Worm (Caenorhabditis elegans) whole organism, early embryonic: ENCODE measurements around the gene F58A6.5.
"Not testable (repeated sequence)": the region's sequence is repeated elsewhere in the genome, so short reads cannot be mapped to it uniquely, and the experiment has no call there.

Experiments used
- B0310.2 ChIP-seq: sonication (generic microtip); optimal IDR thresholded peaks from 2 replicates; lab custom pipeline; 2016; ENCODE audit warnings: mild to moderate bottlenecking, missing genetic modification characterization, missing compliant biosample characterization
- F13C5.2 ChIP-seq: sonication (generic microtip); optimal IDR thresholded peaks from 2 replicates; lab custom pipeline; 2017; ENCODE audit warnings: mild to moderate bottlenecking, missing genetic modification characterization, inconsistent platforms, missing compliant biosample characterization
- aly-1 ChIP-seq: sonication (generic microtip); optimal IDR thresholded peaks from 2 replicates; lab custom pipeline; 2016; ENCODE audit warnings: missing genetic modification characterization, missing compliant biosample characterization
- ama-1 ChIP-seq: fragments of 150-350 bp; optimal IDR thresholded peaks from 2 replicates; lab custom pipeline; 2014
- ceh-13 ChIP-seq: fragments of 200-800 bp; sonication (Bioruptor generic); optimal IDR thresholded peaks from 2 replicates; lab custom pipeline; 2018; ENCODE audit warnings: mild to moderate bottlenecking, missing genetic modification characterization, missing compliant biosample characterization
- ceh-36 ChIP-seq: sonication (generic microtip); optimal IDR thresholded peaks from 2 replicates; lab custom pipeline; 2016; ENCODE audit warnings: missing genetic modification characterization, inconsistent platforms, missing compliant biosample characterization
- ets-7 ChIP-seq: sonication (generic microtip); optimal IDR thresholded peaks from 2 replicates; lab custom pipeline; 2016; ENCODE audit warnings: missing genotype, missing genetic modification characterization, missing compliant biosample characterization
- flt-1 ChIP-seq: fragments of 200-800 bp; sonication (Bioruptor generic); IDR thresholded peaks from 2 replicates; pipeline ENCODE4 v1.3.6; 2022; ENCODE audit warnings: missing genetic modification characterization, missing compliant biosample characterization
- hmbx-1 ChIP-seq: sonication (generic microtip); optimal IDR thresholded peaks from 2 replicates; lab custom pipeline; 2016; ENCODE audit warnings: mild to moderate bottlenecking, missing genetic modification characterization, missing compliant biosample characterization
- hmg-4 ChIP-seq: fragments of 200-800 bp; sonication (Bioruptor generic); optimal IDR thresholded peaks from 2 replicates; lab custom pipeline; 2018; ENCODE audit warnings: mild to moderate bottlenecking, missing genetic modification characterization, missing compliant biosample characterization
- hnd-1 ChIP-seq: sonication (generic microtip); optimal IDR thresholded peaks from 2 replicates; lab custom pipeline; 2016; ENCODE audit warnings: missing genetic modification characterization, missing compliant biosample characterization
- pes-1 ChIP-seq: fragments of 200-800 bp; sonication (Bioruptor generic); IDR thresholded peaks from 2 replicates; pipeline ENCODE4 v1.3.6; 2022; ENCODE audit warnings: missing genetic modification reagents, missing genetic modification characterization, missing compliant biosample characterization
- scrt-1 ChIP-seq: fragments of 200-800 bp; sonication (Bioruptor generic); IDR thresholded peaks from 2 replicates; pipeline ENCODE4 v1.3.6; 2022; ENCODE audit warnings: missing genetic modification characterization, missing compliant biosample characterization
- sea-1 ChIP-seq: fragments of 200-800 bp; sonication (Bioruptor generic); conservative IDR thresholded peaks from 2 replicates; pipeline ENCODE4 v1.3.6; 2022; ENCODE audit warnings: missing genetic modification characterization, missing compliant biosample characterization
- tbx-11 ChIP-seq: fragments of 200-800 bp; sonication (Bioruptor generic); IDR thresholded peaks from 2 replicates; pipeline ENCODE4 v1.3.6; 2022; ENCODE audit warnings: missing genetic modification characterization, missing compliant biosample characterization
- tbx-37 ChIP-seq: fragments of 200-800 bp; sonication (Bioruptor generic); conservative IDR thresholded peaks from 2 replicates; pipeline ENCODE4 v1.3.6; 2022; ENCODE audit warnings: missing genetic modification reagents, missing genetic modification characterization, missing compliant biosample characterization
- tra-4 ChIP-seq: sonication (generic microtip); optimal IDR thresholded peaks from 2 replicates; lab custom pipeline; 2017; ENCODE audit warnings: missing genetic modification characterization, missing compliant biosample characterization

F58A6.5 gene

DNA sequence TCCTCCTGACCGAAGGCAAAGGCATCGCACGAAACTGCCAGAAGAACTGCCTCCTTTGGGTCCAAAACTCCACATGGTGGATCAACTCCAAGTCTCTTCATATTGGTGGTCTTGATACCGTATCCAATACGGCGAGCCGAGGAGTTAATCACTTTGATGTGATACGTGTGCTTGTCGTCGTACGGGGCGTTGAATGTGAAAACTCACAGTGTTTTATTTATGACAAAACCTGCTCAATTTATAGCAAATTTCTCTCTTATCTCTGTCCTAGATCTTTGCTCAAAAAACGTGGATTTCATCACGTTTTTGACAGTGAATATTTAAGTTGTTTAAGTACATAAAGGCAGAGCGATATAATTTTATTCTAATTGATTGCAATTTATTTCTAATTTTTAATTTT, 10.5 kb upstream of the F58A6.5 start, which contains the start of gene F58A6.9:
Gene F58A6.9 (minus strand): TSS at position 101 of the 400 bp plus-strand sequence.
- TF ChIP-seq hnd-1 (tag; lab: Kevin White, UChicago); aly-1; flt-1 (GFP tag; lab: Robert Waterston, UW): not testable (repeated sequence)

DNA sequence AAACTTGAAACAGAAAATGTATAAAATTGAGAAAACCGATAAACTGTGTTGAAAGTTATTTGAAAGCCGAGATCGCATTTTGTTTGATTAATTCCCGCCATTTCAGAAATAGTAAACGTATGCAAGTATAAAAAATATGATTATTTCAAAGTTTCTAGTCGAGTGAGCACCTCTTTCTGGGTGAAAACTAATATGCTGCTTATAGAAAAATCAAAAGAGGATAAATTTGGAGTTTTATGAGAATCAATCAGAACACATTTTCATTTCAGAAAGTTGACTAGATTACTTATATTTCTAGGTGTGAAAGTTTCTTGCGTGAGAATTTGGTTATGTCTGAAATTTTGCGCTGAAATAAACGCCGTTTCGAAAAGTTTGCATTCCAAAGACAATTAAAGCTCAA, 9.3 kb upstream of the F58A6.5 start, which contains the start of gene srb-13:
Gene srb-13 (minus strand): TSS at position 101 of the 400 bp plus-strand sequence.
- no peak for TF ChIP-seq pes-1 (GFP tag; lab: Robert Waterston, UW)
- no peak for TF ChIP-seq tra-4
- TF ChIP-seq ama-1 (lab: Kevin White, UChicago) = no peak
- TF ChIP-seq F13C5.2 (tag; lab: Kevin White, UChicago) = no peak
- no peak for TF ChIP-seq ceh-36 (tag; lab: Kevin White, UChicago)
- no peak for TF ChIP-seq sea-1 (GFP tag; lab: Robert Waterston, UW)

DNA sequence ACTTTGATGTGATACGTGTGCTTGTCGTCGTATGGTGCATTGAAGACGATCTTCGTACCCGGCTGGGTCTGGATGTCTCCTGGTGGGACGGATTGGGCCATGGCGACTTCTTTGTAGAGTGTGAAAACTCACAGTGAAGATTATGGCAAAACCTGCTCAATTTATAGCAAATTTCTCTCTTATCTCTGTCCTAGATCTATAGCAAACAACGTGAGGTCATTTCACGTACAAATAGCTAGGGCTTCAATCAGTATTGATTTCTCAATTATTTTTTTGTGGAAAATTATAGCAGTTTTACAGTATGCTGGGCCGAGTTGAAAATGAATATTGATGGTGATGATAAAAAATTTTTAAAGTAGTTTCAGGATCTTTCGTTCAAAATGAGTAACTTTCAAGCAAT, 8.7 kb upstream of the F58A6.5 start, which contains the start of gene msp-45:
Gene msp-45 (minus strand): TSS at position 101 of the 400 bp plus-strand sequence.
- TF ChIP-seq hmbx-1 (tag; lab: Kevin White, UChicago) (no peak), ceh-13 (GFP tag; lab: Kevin White, UChicago) (no peak), ets-7 (tag; lab: Kevin White, UChicago) (no peak), ama-1 (lab: Kevin White, UChicago) (no peak), pes-1 (GFP tag; lab: Robert Waterston, UW) (no peak), hnd-1 (tag; lab: Kevin White, UChicago) (no peak), flt-1 (GFP tag; lab: Robert Waterston, UW) (no peak)

DNA sequence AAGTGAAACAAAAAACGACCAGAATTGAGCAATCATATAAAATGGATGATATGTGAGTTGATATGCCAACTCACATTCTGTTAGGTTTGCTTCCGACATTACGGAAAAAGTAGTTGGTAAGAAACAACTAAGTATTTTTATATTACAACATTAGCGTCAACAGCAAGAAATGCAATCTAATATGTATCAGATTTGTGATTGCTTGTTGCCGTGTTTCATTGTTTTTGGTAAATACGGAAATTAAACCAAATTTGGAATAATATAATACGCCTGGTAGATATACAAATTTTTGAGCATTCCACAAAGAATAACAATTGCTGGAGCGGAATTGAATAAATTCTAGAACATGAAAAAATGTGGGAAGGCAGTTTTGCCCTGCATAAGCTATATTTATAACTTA, 6.3 kb upstream of the F58A6.5 start, which contains the start of gene srb-12:
Gene srb-12 (minus strand): TSS at position 101 of the 400 bp plus-strand sequence.
- no peak for TF ChIP-seq scrt-1 (GFP tag; lab: Robert Waterston, UW)
- TF ChIP-seq hmbx-1 (tag; lab: Kevin White, UChicago) = no peak
- TF ChIP-seq ceh-13 (GFP tag; lab: Kevin White, UChicago) = no peak
- TF ChIP-seq tbx-37 = no peak
- TF ChIP-seq tbx-11 (GFP tag; lab: Robert Waterston, UW) = no peak
- no peak for TF ChIP-seq hmg-4 (GFP tag; lab: Kevin White, UChicago)
- no peak for TF ChIP-seq hnd-1 (tag; lab: Kevin White, UChicago)
- TF ChIP-seq pes-1 (GFP tag; lab: Robert Waterston, UW) = no peak
- TF ChIP-seq flt-1 (GFP tag; lab: Robert Waterston, UW) = no peak
- TF ChIP-seq ceh-36 (tag; lab: Kevin White, UChicago) = no peak
- TF ChIP-seq aly-1 = no peak
- TF ChIP-seq ama-1 (lab: Kevin White, UChicago) = no peak
- no peak for TF ChIP-seq tra-4
- TF ChIP-seq sea-1 (GFP tag; lab: Robert Waterston, UW) = no peak
- TF ChIP-seq B0310.2 = no peak
- no peak for TF ChIP-seq ets-7 (tag; lab: Kevin White, UChicago)
- TF ChIP-seq F13C5.2 (tag; lab: Kevin White, UChicago) = no peak

DNA sequence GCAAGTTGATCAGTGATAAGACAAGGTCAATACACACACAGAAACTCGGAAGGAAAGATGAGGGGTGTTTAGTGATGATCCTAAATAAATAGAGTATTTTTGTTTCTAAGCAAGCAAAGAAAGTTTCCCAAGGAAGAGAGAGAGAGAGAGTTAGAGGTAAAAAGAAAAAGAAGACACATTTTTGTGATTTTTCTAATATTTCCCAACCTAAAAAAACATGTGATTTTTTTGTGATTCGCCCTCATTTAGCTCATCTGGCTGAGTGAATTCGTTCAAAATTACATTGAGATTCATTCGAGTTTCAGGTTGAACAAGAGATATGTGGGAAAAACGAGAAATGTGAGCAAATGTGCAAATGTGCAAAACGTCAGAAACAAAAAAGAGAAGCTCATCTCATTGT, 2.6 kb upstream of the F58A6.5 start, which contains the start of gene srb-16:
Gene srb-16 (minus strand): TSS at position 101 of the 400 bp plus-strand sequence.
- TF ChIP-seq hnd-1 (tag; lab: Kevin White, UChicago) (no peak), scrt-1 (GFP tag; lab: Robert Waterston, UW) (no peak), hmg-4 (GFP tag; lab: Kevin White, UChicago) (no peak), F13C5.2 (tag; lab: Kevin White, UChicago) (no peak), ceh-36 (tag; lab: Kevin White, UChicago) (no peak), hmbx-1 (tag; lab: Kevin White, UChicago) (no peak), aly-1 (no peak), ets-7 (tag; lab: Kevin White, UChicago) (no peak), tbx-37 (no peak), tra-4 (no peak), B0310.2 (no peak), tbx-11 (GFP tag; lab: Robert Waterston, UW) (no peak), flt-1 (GFP tag; lab: Robert Waterston, UW) (no peak)

DNA sequence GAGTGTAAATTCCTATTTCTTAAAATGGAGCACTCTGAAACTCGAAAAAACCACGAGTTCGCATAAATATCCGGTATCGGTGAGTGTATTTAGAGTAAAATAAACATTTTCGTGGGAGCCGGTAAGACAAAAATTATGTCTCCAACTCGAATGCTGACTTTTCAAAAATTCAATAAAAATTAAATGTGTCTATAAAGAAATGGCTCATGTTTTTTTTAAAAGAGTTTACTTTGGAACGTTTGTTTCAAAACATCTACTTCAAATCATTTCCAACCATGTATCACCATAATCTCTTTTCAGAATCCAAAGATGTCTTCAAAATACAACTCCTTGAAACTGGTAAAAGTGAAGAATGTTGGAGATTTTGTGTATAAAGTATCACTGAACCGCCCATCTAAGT, 5.6 kb downstream of the F58A6.5 start, which contains the start of gene F58A6.1:
Gene F58A6.1 (plus strand): TSS at position 301 of the 400 bp plus-strand sequence.
- TF ChIP-seq hmbx-1 (tag; lab: Kevin White, UChicago) (no peak), flt-1 (GFP tag; lab: Robert Waterston, UW) (no peak), hnd-1 (tag; lab: Kevin White, UChicago) (no peak), pes-1 (GFP tag; lab: Robert Waterston, UW) (no peak), sea-1 (GFP tag; lab: Robert Waterston, UW) (no peak), tbx-11 (GFP tag; lab: Robert Waterston, UW) (no peak), ceh-13 (GFP tag; lab: Kevin White, UChicago) (no peak), aly-1 (no peak), hmg-4 (GFP tag; lab: Kevin White, UChicago) (no peak), B0310.2 (no peak), ama-1 (lab: Kevin White, UChicago) (no peak), ets-7 (tag; lab: Kevin White, UChicago) (no peak), F13C5.2 (tag; lab: Kevin White, UChicago) (no peak), tra-4 (no peak)

DNA sequence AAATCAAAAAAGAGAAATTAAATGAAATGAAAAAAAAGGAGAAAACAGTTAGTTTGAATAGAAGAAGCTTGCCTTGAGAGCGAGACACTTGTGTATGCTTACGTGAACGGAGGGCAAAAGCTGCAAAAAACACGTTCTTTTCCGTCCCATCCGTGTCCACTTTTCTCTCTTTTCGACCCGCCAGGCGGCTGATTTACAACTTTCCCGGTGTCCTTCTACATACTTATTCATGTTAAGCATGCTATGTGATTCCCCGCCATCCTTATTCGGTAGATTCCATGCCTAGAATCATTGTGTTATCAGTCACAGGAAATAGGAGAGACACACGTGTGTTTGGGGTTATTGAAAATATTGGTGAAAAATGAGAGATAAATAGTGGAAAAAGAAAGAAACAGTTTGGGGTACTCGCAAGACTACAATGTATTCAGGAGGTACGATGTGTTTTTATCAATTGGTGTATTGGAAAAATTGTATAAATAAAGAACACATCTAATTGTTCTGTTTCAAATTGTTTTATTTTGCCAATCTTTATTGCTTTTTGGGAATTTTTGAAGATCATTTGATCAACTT, 6.2 kb downstream of the F58A6.5 start, which contains the start of gene nas-29:
Gene nas-29 (minus strand): TSS at position 92 of the 570 bp plus-strand sequence.
- no peak for TF ChIP-seq hnd-1 (tag; lab: Kevin White, UChicago)
- TF ChIP-seq flt-1 (GFP tag; lab: Robert Waterston, UW) = no peak
- TF ChIP-seq ceh-36 (tag; lab: Kevin White, UChicago) = no peak
- no peak for TF ChIP-seq ceh-13 (GFP tag; lab: Kevin White, UChicago)
- no peak for TF ChIP-seq tbx-11 (GFP tag; lab: Robert Waterston, UW)
- TF ChIP-seq hmbx-1 (tag; lab: Kevin White, UChicago) = no peak
- TF ChIP-seq tra-4 = no peak
- no peak for TF ChIP-seq F13C5.2 (tag; lab: Kevin White, UChicago)
- TF ChIP-seq tbx-37 = no peak
- TF ChIP-seq B0310.2 = no peak
- TF ChIP-seq scrt-1 (GFP tag; lab: Robert Waterston, UW) = no peak
- no peak for TF ChIP-seq aly-1
- no peak for TF ChIP-seq pes-1 (GFP tag; lab: Robert Waterston, UW)
